Worm (Caenorhabditis elegans) whole organism, L2 larva: Measurements from ENCODE around the gene mep-1.

Experiments
- ZK546.5 ChIP-seq: sonication (generic microtip); optimal IDR thresholded peaks from 2 replicates; lab custom pipeline; 2017; ENCODE audit warnings: missing biosample characterization, missing genetic modification characterization
- ceh-82 ChIP-seq: fragments of 150-350 bp; optimal IDR thresholded peaks from 2 replicates; lab custom pipeline; 2014; ENCODE audit warnings: missing biosample characterization, missing genetic modification characterization
- elt-3 ChIP-seq: sonication (generic microtip); optimal IDR thresholded peaks from 2 replicates; lab custom pipeline; 2017; ENCODE audit warnings: missing biosample characterization, missing genetic modification characterization
- nhr-237 ChIP-seq: fragments of 150-350 bp; optimal IDR thresholded peaks from 2 replicates; lab custom pipeline; 2014; ENCODE audit warnings: missing biosample characterization, missing genetic modification characterization
- snpc-4 ChIP-seq: fragments of 150-350 bp; optimal IDR thresholded peaks from 2 replicates; lab custom pipeline; 2014; ENCODE audit warnings: missing biosample characterization, missing genetic modification characterization
- unc-39 ChIP-seq: fragments of 150-350 bp; optimal IDR thresholded peaks from 2 replicates; lab custom pipeline; 2014; ENCODE audit warnings: missing biosample characterization, missing genetic modification characterization
- unc-62 ChIP-seq: fragments of 150-350 bp; optimal IDR thresholded peaks from 2 replicates; lab custom pipeline; 2014; ENCODE audit warnings: missing biosample characterization, missing genetic modification reagents, missing genetic modification characterization

- no peak for TF ChIP-seq unc-62 (GFP tag; lab: Kevin White, UChicago)
- no peak for TF ChIP-seq unc-39 (tag; lab: Kevin White, UChicago)
- no peak for TF ChIP-seq snpc-4 (tag; lab: Kevin White, UChicago)
- no peak for TF ChIP-seq nhr-237 (tag; lab: Kevin White, UChicago)
- no peak for TF ChIP-seq ceh-82 (tag; lab: Kevin White, UChicago)
- no peak for TF ChIP-seq elt-3 (tag; lab: Kevin White, UChicago)
- no peak for TF ChIP-seq ZK546.5 (tag; lab: Kevin White, UChicago)
These were observed 44.2 kb upstream of the mep-1 start, which contains the start of the genes mbf-1 and nse-4 for ce11 chrIV:11480027-11480896.
